Worm (Caenorhabditis elegans): ENCODE measurements around the gene atl-1.

atl-1 gene

DNA sequence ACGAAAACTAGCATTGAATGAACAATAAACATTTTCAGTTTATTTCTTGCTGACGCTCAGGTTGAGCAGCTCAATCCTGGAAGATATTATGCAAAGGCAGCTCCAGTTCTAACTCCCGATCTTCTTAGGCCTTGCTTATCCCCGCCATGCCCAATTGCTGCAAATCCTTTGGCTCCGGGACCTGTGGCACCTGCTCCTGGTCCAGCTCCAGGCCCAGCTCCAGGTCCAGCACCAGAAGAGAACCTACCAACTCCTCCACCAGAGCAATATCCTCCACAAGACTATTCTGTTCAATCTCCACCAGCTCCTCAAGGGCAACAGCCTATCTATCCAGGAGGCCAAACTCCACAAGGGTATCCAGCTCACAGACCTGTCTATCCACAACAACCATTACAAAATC lies 29.3 kb downstream of the atl-1 start:
- TF ChIP-seq pag-3 (tag; optimal IDR thresholded peaks at IDR 0.05; ENCODE audit: borderline replicate concordance, insufficient read depth) (no peak), elt-2 (tag; optimal IDR thresholded peaks at IDR 0.05) (no peak), Y116A8C.19 (tag; optimal IDR thresholded peaks at IDR 0.05; ENCODE audit: borderline replicate concordance) (no peak), nhr-84 (tag; optimal IDR thresholded peaks at IDR 0.05) (no peak), nhr-85 (tag) (no peak), ceh-82 (tag; optimal IDR thresholded peaks at IDR 0.05) (no peak)

DNA sequence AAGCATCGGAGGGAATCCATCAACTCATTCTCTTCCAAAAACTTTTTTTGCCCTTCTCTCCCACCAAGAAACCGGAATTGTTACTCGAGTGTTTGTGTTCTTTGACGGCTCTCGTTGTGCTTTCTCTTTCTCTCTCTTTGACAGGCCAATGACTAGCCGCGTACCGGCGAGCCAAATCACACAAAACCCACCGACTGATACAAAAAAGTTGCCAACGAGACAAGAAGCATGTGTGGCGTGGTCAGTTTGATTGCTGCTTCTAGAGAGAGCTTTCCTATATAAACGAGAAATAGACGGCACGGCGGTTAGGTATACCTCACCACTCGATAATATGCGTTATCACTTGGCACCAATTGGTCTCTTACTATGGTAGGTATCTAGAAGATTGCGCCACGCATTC lies 29.7 kb downstream of the atl-1 start, which contains the start of gene pqn-63:
TSS of gene pqn-63 (plus strand) at position 307 of the 400 bp plus-strand sequence.
- TF ChIP-seq lin-13 (GFP tag; optimal IDR thresholded peaks at IDR 0.05) (no peak), efl-1 (optimal IDR thresholded peaks at IDR 0.05) (no peak), efl-1 (GFP tag; optimal IDR thresholded peaks at IDR 0.05 in 1 of 2) (peak in 1 of 2 experiments; percentile 14)

DNA sequence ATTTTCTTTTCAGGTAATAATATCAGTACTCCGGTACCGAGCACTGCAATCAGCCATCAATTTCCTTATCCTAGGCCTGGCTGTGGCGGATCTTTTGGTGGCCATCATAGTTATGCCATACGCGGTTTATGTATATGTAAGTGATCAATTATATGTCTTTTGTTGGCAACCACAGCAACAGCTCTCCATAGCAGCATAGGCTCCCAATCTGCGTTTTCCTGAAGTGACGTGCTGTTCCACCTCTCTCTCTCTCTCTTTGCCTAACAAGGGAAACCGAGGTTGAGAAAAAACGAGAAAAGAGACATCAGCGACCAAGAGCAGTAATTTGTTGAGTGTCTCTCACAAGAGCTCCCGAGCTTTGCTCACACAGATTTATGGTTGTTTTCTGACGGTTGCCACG lies 36.2 kb downstream of the atl-1 start:
- TF ChIP-seq nhr-11 (tag; optimal IDR thresholded peaks at IDR 0.05) = no peak
- no peak for TF ChIP-seq rnt-1 (tag; optimal IDR thresholded peaks at IDR 0.05)
- no peak for TF ChIP-seq swsn-7 (tag; optimal IDR thresholded peaks at IDR 0.05)
- no peak for TF ChIP-seq nhr-84 (tag; optimal IDR thresholded peaks at IDR 0.05)
- TF ChIP-seq nhr-47 (tag; optimal IDR thresholded peaks at IDR 0.05) = no peak
- no peak for TF ChIP-seq lsy-2 (tag; optimal IDR thresholded peaks at IDR 0.05)
- no peak for TF ChIP-seq mep-1 (tag; optimal IDR thresholded peaks at IDR 0.05)
- TF ChIP-seq ceh-88 (GFP tag; IDR thresholded peaks at IDR 0.05) = no peak
- TF ChIP-seq snpc-4 (tag; optimal IDR thresholded peaks at IDR 0.05) = no peak
- no peak for TF ChIP-seq lin-35 (GFP tag; optimal IDR thresholded peaks at IDR 0.05)
- no peak for TF ChIP-seq nhr-85 (tag)
- TF ChIP-seq ama-1 (optimal IDR thresholded peaks at IDR 0.05) = no peak
- TF ChIP-seq unc-62 (GFP tag; optimal IDR thresholded peaks at IDR 0.05) = no peak
- TF ChIP-seq C04F5.9 (tag; optimal IDR thresholded peaks at IDR 0.05) = no peak
- TF ChIP-seq nhr-20 (tag; optimal IDR thresholded peaks at IDR 0.05) = no peak
- no peak for TF ChIP-seq lin-39 (tag; optimal IDR thresholded peaks at IDR 0.05)
- no peak for TF ChIP-seq unc-98 (GFP tag; IDR thresholded peaks at IDR 0.05)
- no peak for TF ChIP-seq dpl-1 (GFP tag; optimal IDR thresholded peaks at IDR 0.05)
- no peak for TF ChIP-seq ztf-4 (tag; optimal IDR thresholded peaks at IDR 0.05)
- no peak for TF ChIP-seq pqm-1 (tag; optimal IDR thresholded peaks at IDR 0.05)

DNA sequence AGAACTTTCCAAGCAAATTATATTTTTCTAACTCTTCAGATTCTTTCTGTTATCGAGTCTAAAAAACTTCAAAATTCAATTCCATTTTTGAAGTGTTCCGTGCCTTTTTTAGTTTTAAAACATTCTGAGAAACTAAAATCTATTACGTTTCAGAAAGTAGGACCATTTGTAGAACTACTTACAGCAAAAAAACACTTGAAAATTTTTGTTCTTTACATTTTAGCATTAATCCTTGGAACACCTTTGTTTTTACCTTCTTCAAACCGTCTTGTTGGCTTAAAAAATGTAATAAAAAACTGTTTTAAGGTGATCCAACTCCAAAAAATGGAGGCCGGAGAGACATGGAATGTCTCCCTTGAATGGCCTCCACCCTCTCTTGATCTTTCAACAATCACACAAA lies 37.1 kb downstream of the atl-1 start, which contains the start of gene dop-2:
TSS of gene dop-2 (plus strand) at position 301 of the 400 bp plus-strand sequence.
- no peak for TF ChIP-seq jun-1 (tag; optimal IDR thresholded peaks at IDR 0.05)
- TF ChIP-seq ceh-63 (GFP tag; optimal IDR thresholded peaks at IDR 0.05) = no peak
- no peak for TF ChIP-seq nhr-19 (GFP tag; conservative IDR thresholded peaks at IDR 0.05)
- no peak for TF ChIP-seq tbx-2 (tag; optimal IDR thresholded peaks at IDR 0.05)
- TF ChIP-seq lin-39 (tag; optimal IDR thresholded peaks at IDR 0.05) = no peak
- TF ChIP-seq dpl-1 (GFP tag; optimal IDR thresholded peaks at IDR 0.05) = no peak
- TF ChIP-seq nhr-11 (tag; optimal IDR thresholded peaks at IDR 0.05) = no peak
- no peak for TF ChIP-seq lir-3 (tag; optimal IDR thresholded peaks at IDR 0.05; ENCODE audit: poor library complexity)
- TF ChIP-seq nhr-28 (tag; optimal IDR thresholded peaks at IDR 0.05) = no peak
- TF ChIP-seq F16B12.6 (tag; optimal IDR thresholded peaks at IDR 0.05) = no peak
- no peak for TF ChIP-seq nhr-71 (tag; optimal IDR thresholded peaks at IDR 0.05)
- TF ChIP-seq Y116A8C.19 (tag; optimal IDR thresholded peaks at IDR 0.05; ENCODE audit: borderline replicate concordance) = no peak
- no peak for TF ChIP-seq nhr-76 (tag; optimal IDR thresholded peaks at IDR 0.05)
- no peak for TF ChIP-seq dsc-1 (tag; optimal IDR thresholded peaks at IDR 0.05)
- no peak for TF ChIP-seq C04F5.9 (tag; optimal IDR thresholded peaks at IDR 0.05)
- no peak for TF ChIP-seq ceh-88 (GFP tag; IDR thresholded peaks at IDR 0.05)
- no peak for TF ChIP-seq pqm-1 (tag; optimal IDR thresholded peaks at IDR 0.05)
- TF ChIP-seq sptf-1 (tag; optimal IDR thresholded peaks at IDR 0.05) = no peak
- TF ChIP-seq mef-2 (tag; optimal IDR thresholded peaks at IDR 0.05) = no peak
- no peak for TF ChIP-seq unc-130 (tag; optimal IDR thresholded peaks at IDR 0.05)

All from whole organism, L1 larva.